Worm (Caenorhabditis elegans) whole organism, L1 larva: Measurements from ENCODE around the gene ZC250.5.

Experiments
- C34B4.2 ChIP-seq: sonication (generic microtip); optimal IDR thresholded peaks from 2 replicates; lab custom pipeline; 2017; ENCODE audit warnings: mild to moderate bottlenecking, missing genetic modification characterization, missing compliant biosample characterization
- aha-1 ChIP-seq: fragments of 150-350 bp; optimal IDR thresholded peaks from 2 replicates; lab custom pipeline; 2014; ENCODE audit warnings: missing biosample characterization, missing genetic modification characterization
- alr-1 ChIP-seq: fragments of 200-800 bp; sonication (Bioruptor generic); optimal IDR thresholded peaks from 2 replicates; lab custom pipeline; 2018; ENCODE audit warnings: borderline replicate concordance, mild to moderate bottlenecking, missing genetic modification characterization, missing compliant biosample characterization
- aly-2 ChIP-seq: fragments of 150-350 bp; optimal IDR thresholded peaks from 2 replicates; lab custom pipeline; 2014; ENCODE audit warnings: missing biosample characterization, missing genetic modification characterization
- ceh-88 ChIP-seq: fragments of 200-800 bp; sonication (Bioruptor generic); IDR thresholded peaks from 2 replicates; pipeline ENCODE4 v1.3.6; 2022; ENCODE audit warnings: missing genetic modification characterization, missing compliant biosample characterization
- ceh-90 ChIP-seq: sonication (generic microtip); optimal IDR thresholded peaks from 2 replicates; lab custom pipeline; 2016; ENCODE audit warnings: missing genetic modification characterization, missing compliant biosample characterization
- ces-1 ChIP-seq: fragments of 150-350 bp; optimal IDR thresholded peaks from 2 replicates; lab custom pipeline; 2014; ENCODE audit warnings: missing biosample characterization, missing genetic modification reagents, missing genetic modification characterization
- dpl-1 ChIP-seq, 3 experiments: fragments of 150-350 bp in 2 of 3; sonication (generic microtip) in 1 of 3; optimal IDR thresholded peaks; 2 replicates each; lab custom pipeline; 2014 to 2017; ENCODE audit warnings: missing biosample characterization in 3 of 3, missing genetic modification characterization in 3 of 3, missing genetic modification reagents in 3 of 3
- dsc-1 ChIP-seq: sonication (generic microtip); optimal IDR thresholded peaks from 2 replicates; lab custom pipeline; 2016; ENCODE audit warnings: mild to moderate bottlenecking, missing genetic modification characterization, missing compliant biosample characterization
- egl-13 ChIP-seq: sonication (generic microtip); optimal IDR thresholded peaks from 2 replicates; lab custom pipeline; 2016; ENCODE audit warnings: missing genotype, missing genetic modification reagents, missing genetic modification characterization, missing compliant biosample characterization
- egl-27 ChIP-seq, 2 experiments: fragments of 150-350 bp in 1 of 2; sonication (generic microtip); optimal IDR thresholded peaks; 3 replicates each; lab custom pipeline; 2017 to 2018; ENCODE audit warnings: missing biosample characterization in 2 of 2, missing genetic modification characterization in 2 of 2, missing genetic modification reagents in 2 of 2
- elt-2 ChIP-seq: sonication (generic microtip); optimal IDR thresholded peaks from 2 replicates; lab custom pipeline; 2016; ENCODE audit warnings: missing genetic modification characterization, mild to moderate bottlenecking, inconsistent platforms, missing compliant biosample characterization, missing genetic modification reagents
- elt-3 ChIP-seq, 6 experiments: fragments of 150-350 bp in 1 of 6; sonication (generic microtip); optimal IDR thresholded peaks; 2 replicates each; lab custom pipeline; 2017 to 2018; ENCODE audit warnings: missing biosample characterization in 6 of 6, missing genetic modification characterization in 6 of 6, inconsistent platforms in 1 of 6
- ets-5 ChIP-seq: fragments of 200-800 bp; sonication (Bioruptor generic); IDR thresholded peaks from 2 replicates; pipeline ENCODE4 v1.3.6; 2022; ENCODE audit warnings: missing genetic modification characterization, missing compliant biosample characterization
- fkh-4 ChIP-seq: sonication (generic microtip); optimal IDR thresholded peaks from 2 replicates; lab custom pipeline; 2016; ENCODE audit warnings: missing compliant biosample characterization, missing genetic modification characterization, borderline replicate concordance
- fkh-8 ChIP-seq: sonication (generic microtip); optimal IDR thresholded peaks from 2 replicates; lab custom pipeline; 2016; ENCODE audit warnings: mild to moderate bottlenecking, missing genetic modification characterization, missing compliant biosample characterization
- fos-1 ChIP-seq: fragments of 150-350 bp; optimal IDR thresholded peaks from 2 replicates; lab custom pipeline; 2014; ENCODE audit warnings: missing biosample characterization, missing genetic modification characterization
- grh-1 ChIP-seq: fragments of 200-800 bp; sonication (Bioruptor generic); IDR thresholded peaks from 2 replicates; pipeline ENCODE4 v1.3.6; 2022; ENCODE audit warnings: missing genetic modification reagents, missing genetic modification characterization, missing compliant biosample characterization
- hlh-17 ChIP-seq: fragments of 200-800 bp; sonication (Bioruptor generic); optimal IDR thresholded peaks from 2 replicates; lab custom pipeline; 2018; ENCODE audit warnings: missing genetic modification characterization, mild to moderate bottlenecking, missing compliant biosample characterization, moderate library complexity, borderline replicate concordance
- hlh-4 ChIP-seq: sonication (generic microtip); optimal IDR thresholded peaks from 2 replicates; lab custom pipeline; 2016; ENCODE audit warnings: mild to moderate bottlenecking, missing genetic modification characterization, missing compliant biosample characterization
- hpl-2 ChIP-seq: fragments of 150-350 bp; optimal IDR thresholded peaks from 2 replicates; lab custom pipeline; 2014; ENCODE audit warnings: missing biosample characterization, missing genetic modification reagents, missing genetic modification characterization
- irx-1 ChIP-seq: sonication (generic microtip); optimal IDR thresholded peaks from 2 replicates; lab custom pipeline; 2016; ENCODE audit warnings: missing genetic modification characterization, missing compliant biosample characterization
- lin-14 ChIP-seq: fragments of 200-800 bp; sonication (Bioruptor generic); optimal IDR thresholded peaks from 2 replicates; lab custom pipeline; 2018; ENCODE audit warnings: mild to moderate bottlenecking, missing genetic modification characterization, moderate library complexity, missing compliant biosample characterization
- lin-35 ChIP-seq, 2 experiments: fragments of 150-350 bp; optimal IDR thresholded peaks; 2 replicates each; lab custom pipeline; 2014; ENCODE audit warnings: missing biosample characterization in 2 of 2, missing genetic modification characterization in 2 of 2, missing genetic modification reagents in 2 of 2
- lir-3 ChIP-seq: sonication (generic microtip); optimal IDR thresholded peaks from 2 replicates; lab custom pipeline; 2016; ENCODE audit warnings: mild to moderate bottlenecking, missing genetic modification characterization, moderate library complexity, missing compliant biosample characterization; ENCODE audit not compliant: poor library complexity
- lsy-2 ChIP-seq, 2 experiments: fragments of 150-350 bp; optimal IDR thresholded peaks; 2 replicates each; lab custom pipeline; 2014; ENCODE audit warnings: missing biosample characterization in 2 of 2, missing genetic modification characterization in 2 of 2
- mab-9 ChIP-seq: fragments of 200-800 bp; sonication (Bioruptor generic); IDR thresholded peaks from 2 replicates; pipeline ENCODE4 v1.3.6; 2022; ENCODE audit warnings: missing genetic modification reagents, missing genetic modification characterization, missing compliant biosample characterization
- nhr-12 ChIP-seq: sonication (generic microtip); optimal IDR thresholded peaks from 2 replicates; lab custom pipeline; 2017; ENCODE audit warnings: missing biosample characterization, missing genetic modification characterization
- nhr-19 ChIP-seq: fragments of 200-800 bp; sonication (Bioruptor generic); conservative IDR thresholded peaks from 2 replicates; pipeline ENCODE4 v1.3.6; 2022; ENCODE audit warnings: missing genetic modification characterization, missing compliant biosample characterization
- nhr-237 ChIP-seq: fragments of 150-350 bp; optimal IDR thresholded peaks from 2 replicates; lab custom pipeline; 2014; ENCODE audit warnings: missing biosample characterization, missing genetic modification characterization
- nhr-28 ChIP-seq: fragments of 150-350 bp; optimal IDR thresholded peaks from 2 replicates; lab custom pipeline; 2014; ENCODE audit warnings: missing biosample characterization, missing genetic modification characterization
- nhr-47 ChIP-seq: sonication (generic microtip); optimal IDR thresholded peaks from 2 replicates; lab custom pipeline; 2016; ENCODE audit warnings: mild to moderate bottlenecking, missing genetic modification characterization, moderate library complexity, missing compliant biosample characterization
- nhr-71 ChIP-seq: sonication (generic microtip); optimal IDR thresholded peaks from 2 replicates; lab custom pipeline; 2016; ENCODE audit warnings: mild to moderate bottlenecking, missing genetic modification characterization, moderate library complexity, missing compliant biosample characterization
- nhr-77 ChIP-seq: fragments of 150-350 bp; optimal IDR thresholded peaks from 2 replicates; lab custom pipeline; 2014; ENCODE audit warnings: missing biosample characterization, missing genetic modification characterization
- nhr-90 ChIP-seq: sonication (generic microtip); optimal IDR thresholded peaks from 2 replicates; lab custom pipeline; 2016; ENCODE audit warnings: mild to moderate bottlenecking, missing genetic modification characterization, missing compliant biosample characterization; ENCODE audit not compliant: poor library complexity
- snpc-4 ChIP-seq: fragments of 150-350 bp; optimal IDR thresholded peaks from 2 replicates; lab custom pipeline; 2014; ENCODE audit warnings: missing biosample characterization, missing genetic modification characterization
- snu-23 ChIP-seq: sonication (generic microtip); optimal IDR thresholded peaks from 2 replicates; lab custom pipeline; 2016; ENCODE audit warnings: missing genetic modification characterization, missing compliant biosample characterization
- sox-4 ChIP-seq: sonication (generic microtip); optimal IDR thresholded peaks from 2 replicates; lab custom pipeline; 2016; ENCODE audit warnings: missing genetic modification characterization, missing compliant biosample characterization
- sptf-1 ChIP-seq: fragments of 150-350 bp; optimal IDR thresholded peaks from 2 replicates; lab custom pipeline; 2014; ENCODE audit warnings: missing biosample characterization, missing genetic modification characterization
- tlp-1 ChIP-seq: fragments of 150-350 bp; optimal IDR thresholded peaks from 2 replicates; lab custom pipeline; 2014; ENCODE audit warnings: missing biosample characterization, missing genetic modification characterization
- unc-62 ChIP-seq: fragments of 150-350 bp; optimal IDR thresholded peaks from 2 replicates; lab custom pipeline; 2014; ENCODE audit warnings: missing biosample characterization, missing genetic modification reagents, missing genetic modification characterization
- unc-98 ChIP-seq: fragments of 200-800 bp; sonication (Bioruptor generic); IDR thresholded peaks from 2 replicates; pipeline ENCODE4 v1.3.6; 2022; ENCODE audit warnings: missing genetic modification characterization, missing compliant biosample characterization
- vab-15 ChIP-seq: sonication (generic microtip); optimal IDR thresholded peaks from 2 replicates; lab custom pipeline; 2017; ENCODE audit warnings: missing genotype, mild to moderate bottlenecking, missing genetic modification characterization, missing compliant biosample characterization
- xbp-1 ChIP-seq: sonication (generic microtip); optimal IDR thresholded peaks from 2 replicates; lab custom pipeline; 2016; ENCODE audit warnings: missing genetic modification characterization, missing compliant biosample characterization
- zag-1 ChIP-seq: fragments of 150-350 bp; optimal IDR thresholded peaks from 2 replicates; lab custom pipeline; 2014; ENCODE audit warnings: missing biosample characterization, missing genetic modification characterization
- zip-4 ChIP-seq: fragments of 200-800 bp; sonication (Bioruptor generic); optimal IDR thresholded peaks from 2 replicates; lab custom pipeline; 2018; ENCODE audit warnings: mild to moderate bottlenecking, missing genetic modification characterization, moderate library complexity, missing compliant biosample characterization
- ztf-4 ChIP-seq: fragments of 150-350 bp; optimal IDR thresholded peaks from 2 replicates; lab custom pipeline; 2014; ENCODE audit warnings: missing biosample characterization, missing genetic modification characterization

The ZC250.5 gene

DNA sequence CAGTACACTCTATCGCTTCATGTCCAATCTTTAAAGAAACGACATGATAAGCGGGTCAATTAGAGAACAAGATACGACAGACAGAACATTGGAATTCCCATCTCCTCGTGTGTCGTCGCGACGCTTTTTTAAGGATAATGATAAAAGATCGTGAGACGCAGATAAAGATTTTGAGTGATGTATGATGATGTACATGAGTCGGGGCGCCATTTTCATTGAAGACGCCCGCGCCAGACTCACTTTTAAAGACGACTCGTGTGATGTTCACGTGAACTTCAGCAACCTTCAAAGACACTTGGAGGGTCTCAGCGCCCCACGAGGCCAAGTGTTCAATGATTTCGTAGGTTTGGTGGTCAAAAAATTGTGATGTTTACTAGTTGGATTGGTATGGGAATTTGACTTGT is 37.3 kb upstream of the ZC250.5 start (continued):
- TF ChIP-seq nhr-90 (tag; lab: Kevin White, UChicago): peak; percentile 84
- no peak for TF ChIP-seq unc-62 (GFP tag; lab: Kevin White, UChicago)
- TF ChIP-seq xbp-1 (tag; lab: Kevin White, UChicago): peak; percentile 38
- no peak for TF ChIP-seq nhr-12 (tag; lab: Kevin White, UChicago)
- TF ChIP-seq ets-5 (GFP tag; lab: Robert Waterston, UW): no peak
- TF ChIP-seq vab-15 (tag; lab: Kevin White, UChicago): no peak
- no peak for TF ChIP-seq aha-1
- no peak for TF ChIP-seq hlh-17 (GFP tag; lab: Kevin White, UChicago)
- no peak for TF ChIP-seq egl-13 (tag; lab: Kevin White, UChicago)
- TF ChIP-seq hlh-4 (tag; lab: Kevin White, UChicago): no peak
- no peak for TF ChIP-seq sptf-1 (tag; lab: Kevin White, UChicago)
- no peak for TF ChIP-seq tlp-1
- no peak for TF ChIP-seq ceh-88 (GFP tag; lab: Robert Waterston, UW)
- no peak for TF ChIP-seq zip-4 (GFP tag; lab: Kevin White, UChicago)
- TF ChIP-seq elt-3 (tag; optimal IDR thresholded peaks at IDR 0.05; lab: Kevin White, UChicago): peak in 5 of 6 experiments; percentile 72 to 92 (median 78)
- peak; percentile 94 for TF ChIP-seq lin-14 (GFP tag; lab: Kevin White, UChicago)
- TF ChIP-seq lir-3 (tag; lab: Kevin White, UChicago): no peak
- TF ChIP-seq unc-98 (GFP tag; lab: Robert Waterston, UW): no peak
- no peak for TF ChIP-seq hpl-2 (GFP tag; lab: Kevin White, UChicago)
- TF ChIP-seq fkh-4: no peak
- no peak for TF ChIP-seq aly-2
- no peak for TF ChIP-seq alr-1 (tag; lab: Kevin White, UChicago)
- no peak for TF ChIP-seq sox-4 (tag; lab: Kevin White, UChicago)
- peak; percentile 76 for TF ChIP-seq snu-23 (GFP tag; lab: Kevin White, UChicago)
- no peak for TF ChIP-seq nhr-28
- no peak for TF ChIP-seq C34B4.2 (tag; lab: Kevin White, UChicago)
- no peak for TF ChIP-seq snpc-4 (tag; lab: Kevin White, UChicago)
- TF ChIP-seq lin-35 (GFP tag; optimal IDR thresholded peaks at IDR 0.05; lab: Kevin White, UChicago): peak; percentile 10 to 41
- no peak for TF ChIP-seq ceh-90 (tag; lab: Kevin White, UChicago)
- peak; percentile 92 for TF ChIP-seq nhr-71 (tag; lab: Kevin White, UChicago)
- no peak for TF ChIP-seq mab-9 (GFP tag; lab: Robert Waterston, UW)
- TF ChIP-seq zag-1 (tag; lab: Kevin White, UChicago): no peak
- no peak for TF ChIP-seq fos-1
- no peak for TF ChIP-seq ces-1 (GFP tag; lab: Kevin White, UChicago)
- TF ChIP-seq nhr-237 (tag; lab: Kevin White, UChicago): no peak
- TF ChIP-seq dsc-1 (tag; lab: Kevin White, UChicago): no peak
- peak; percentile 19 for TF ChIP-seq nhr-77 (tag; lab: Kevin White, UChicago)
- peak in 1 of 2 experiments; percentile 71 for TF ChIP-seq egl-27 (tag; optimal IDR thresholded peaks at IDR 0.05; lab: Kevin White, UChicago)
- TF ChIP-seq dpl-1 (GFP tag; optimal IDR thresholded peaks at IDR 0.05; lab: Kevin White, UChicago): peak in 1 of 3 experiments; percentile 35
- TF ChIP-seq lsy-2 (tag; optimal IDR thresholded peaks at IDR 0.05; lab: Kevin White, UChicago): peak; percentile 49 to 52
- peak; percentile 5 for TF ChIP-seq irx-1 (tag; lab: Kevin White, UChicago)
- peak; percentile 70 for TF ChIP-seq grh-1 (GFP tag; lab: Robert Waterston, UW)
- TF ChIP-seq, all 84 proteins: peak for 31

- TF ChIP-seq nhr-47 (tag; lab: Kevin White, UChicago) (peak; percentile 39), nhr-71 (tag; lab: Kevin White, UChicago) (peak; percentile 58), nhr-12 (tag; lab: Kevin White, UChicago) (no peak), sox-4 (tag; lab: Kevin White, UChicago) (peak; percentile 57), fkh-8 (peak; percentile 67), ztf-4 (tag; lab: Kevin White, UChicago) (no peak), lsy-2 (tag; optimal IDR thresholded peaks at IDR 0.05; lab: Kevin White, UChicago) (no peak), nhr-19 (GFP tag; lab: Robert Waterston, UW) (0 out of 2 replicates have a peak, but pooled peaks have one; percentile 3), lin-14 (GFP tag; lab: Kevin White, UChicago) (peak; percentile 23), elt-2 (peak; percentile 76)
Observed at ce11 chrV:5769500-5769899, 36.1 kb upstream of the ZC250.5 start.
